Fruit fly (Drosophila melanogaster) whole organism, embryonic: ENCODE results near the gene PolE2.

Source experiments
- CG11247 ChIP-seq: fragments of 200-800 bp; sonication (Bioruptor generic); IDR thresholded peaks from 2 replicates; pipeline ENCODE4 v1.3.6; 2022; ENCODE audit warnings: missing biosample characterization, missing genetic modification characterization
- CG15073 ChIP-seq: fragments of 200-800 bp; sonication (Bioruptor generic); optimal IDR thresholded peaks from 2 replicates; lab custom pipeline; 2016; ENCODE audit warnings: missing biosample characterization, missing genetic modification characterization
- CG17359 ChIP-seq: fragments of 200-800 bp; sonication (Bioruptor generic); optimal IDR thresholded peaks from 3 replicates; lab custom pipeline; 2018; ENCODE audit warnings: missing biosample characterization, mild to moderate bottlenecking, missing genetic modification characterization, moderate library complexity
- CG17912 ChIP-seq: fragments of 200-800 bp; sonication (Bioruptor generic); optimal IDR thresholded peaks from 2 replicates; lab custom pipeline; 2018; ENCODE audit warnings: missing biosample characterization, mild to moderate bottlenecking, missing genetic modification characterization
- CG2120 ChIP-seq: fragments of 200-800 bp; sonication (Bioruptor generic); optimal IDR thresholded peaks from 3 replicates; lab custom pipeline; 2016; ENCODE audit warnings: missing biosample characterization, missing genetic modification characterization
- CG30403 ChIP-seq: fragments of 200-800 bp; sonication (Bioruptor generic); optimal IDR thresholded peaks from 3 replicates; lab custom pipeline; 2016; ENCODE audit warnings: missing biosample characterization, missing genetic modification characterization
- CG4820 ChIP-seq: fragments of 200-800 bp; sonication (Bioruptor generic); optimal IDR thresholded peaks from 3 replicates; lab custom pipeline; 2016; ENCODE audit warnings: missing biosample characterization, missing genetic modification characterization
- HHEX ChIP-seq: fragments of 200-800 bp; sonication (Bioruptor generic); optimal IDR thresholded peaks from 3 replicates; lab custom pipeline; 2017; ENCODE audit warnings: missing biosample characterization, mild to moderate bottlenecking, missing genetic modification characterization, missing genetic modification reagents
- Myb ChIP-seq: fragments of 200-800 bp; sonication (Bioruptor generic); optimal IDR thresholded peaks from 2 replicates; lab custom pipeline; 2016; ENCODE audit warnings: missing biosample characterization, missing genetic modification characterization
- NC2β ChIP-seq: fragments of 200-800 bp; sonication (Bioruptor generic); optimal IDR thresholded peaks from 2 replicates; lab custom pipeline; 2016; ENCODE audit warnings: missing biosample characterization, missing genetic modification characterization
- Sox100B ChIP-seq: fragments of 200-800 bp; sonication (Bioruptor generic); optimal IDR thresholded peaks from 3 replicates; lab custom pipeline; 2018; ENCODE audit warnings: missing biosample characterization, mild to moderate bottlenecking, missing genetic modification characterization
- en ChIP-seq: fragments of 200-800 bp; sonication (Bioruptor generic); optimal IDR thresholded peaks from 2 replicates; lab custom pipeline; 2016; ENCODE audit warnings: missing biosample characterization, missing genetic modification characterization

dm6 chr3L:5940431-5940830 lies 43.2 kb upstream of the PolE2 start:
- no peak for TF ChIP-seq HHEX (GFP tag; lab: Kevin White, UChicago)
- no peak for TF ChIP-seq CG15073 (GFP tag; lab: Kevin White, UChicago)
- TF ChIP-seq Myb (GFP tag; lab: Kevin White, UChicago): no peak
- TF ChIP-seq NC2β: no peak
- TF ChIP-seq CG11247 (GFP tag; lab: Robert Waterston, UW): no peak
- no peak for TF ChIP-seq CG17912 (GFP tag; lab: Kevin White, UChicago)
- TF ChIP-seq en (GFP tag; lab: Kevin White, UChicago): no peak
- TF ChIP-seq Sox100B (GFP tag; lab: Kevin White, UChicago): no peak
- no peak for TF ChIP-seq CG4820 (GFP tag; lab: Kevin White, UChicago)
- TF ChIP-seq CG2120 (GFP tag; lab: Kevin White, UChicago): no peak
- TF ChIP-seq CG30403: no peak
- TF ChIP-seq CG17359 (tag; lab: Kevin White, UChicago): no peak
